Fruit fly (Drosophila melanogaster) whole organism, pupa: Measurements from ENCODE around the gene CG42854.

Source experiments
- CG10348 ChIP-seq: fragments of 200-800 bp; sonication (Bioruptor generic); IDR thresholded peaks from 2 replicates; pipeline ENCODE4 v1.3.6; 2022; ENCODE audit warnings: missing biosample characterization, missing genetic modification characterization
- CG12605 ChIP-seq: fragments of 200-800 bp; sonication (Bioruptor generic); IDR thresholded peaks from 2 replicates; pipeline ENCODE4 v1.3.6; 2022; ENCODE audit warnings: missing biosample characterization, missing genetic modification characterization
- CG13204 ChIP-seq: fragments of 200-800 bp; sonication (Bioruptor generic); optimal IDR thresholded peaks from 2 replicates; lab custom pipeline; 2018; ENCODE audit warnings: missing biosample characterization, mild to moderate bottlenecking, missing genetic modification characterization, moderate library complexity
- CG17806 ChIP-seq: fragments of 200-800 bp; sonication (Bioruptor generic); optimal IDR thresholded peaks from 2 replicates; lab custom pipeline; 2018; ENCODE audit warnings: missing biosample characterization, mild to moderate bottlenecking, missing genetic modification characterization, moderate library complexity
- CG32121 ChIP-seq: fragments of 200-800 bp; sonication (Bioruptor generic); IDR thresholded peaks from 2 replicates; pipeline ENCODE4 v1.3.6; 2022; ENCODE audit warnings: missing biosample characterization, missing genetic modification characterization
- CG34367 ChIP-seq: fragments of 200-800 bp; sonication (Bioruptor generic); optimal IDR thresholded peaks from 2 replicates; lab custom pipeline; 2018; ENCODE audit warnings: missing biosample characterization, mild to moderate bottlenecking, missing genetic modification characterization
- CG8159 ChIP-seq: fragments of 200-800 bp; sonication (Bioruptor generic); optimal IDR thresholded peaks from 3 replicates; lab custom pipeline; 2018; ENCODE audit warnings: missing biosample characterization, mild to moderate bottlenecking, missing genetic modification characterization, moderate library complexity
- EcR ChIP-seq: fragments of 200-800 bp; sonication (Bioruptor generic); optimal IDR thresholded peaks from 3 replicates; lab custom pipeline; 2019; ENCODE audit warnings: missing biosample characterization, missing genetic modification characterization, mild to moderate bottlenecking, moderate library complexity, missing genetic modification reagents
- Ets98B ChIP-seq: fragments of 200-800 bp; sonication (Bioruptor generic); IDR thresholded peaks from 2 replicates; pipeline ENCODE4 v1.3.6; 2022; ENCODE audit warnings: missing biosample characterization, missing genetic modification characterization
- Pif1B ChIP-seq: fragments of 200-800 bp; sonication (Bioruptor generic); optimal IDR thresholded peaks from 3 replicates; lab custom pipeline; 2016; ENCODE audit warnings: missing biosample characterization, missing genetic modification characterization
- rn ChIP-seq: fragments of 200-800 bp; sonication (Bioruptor generic); IDR thresholded peaks from 2 replicates; pipeline ENCODE4 v1.3.6; 2022; ENCODE audit warnings: missing biosample characterization, missing genetic modification characterization

dm6 chrX:17293385-17293784 lies 46.6 kb upstream of the CG42854 start:
- no peak for TF ChIP-seq CG32121
- no peak for TF ChIP-seq CG34367 (tag; lab: Kevin White, UChicago)
- no peak for TF ChIP-seq Ets98B (GFP tag; lab: Robert Waterston, UW)
- TF ChIP-seq CG12605 (GFP tag; lab: Robert Waterston, UW), result no peak
- TF ChIP-seq CG13204 (GFP tag; lab: Kevin White, UChicago), result no peak
- peak; percentile 43 for TF ChIP-seq CG8159 (tag; lab: Kevin White, UChicago)
- TF ChIP-seq Pif1B, result no peak
- no peak for TF ChIP-seq CG10348 (GFP tag; lab: Robert Waterston, UW)
- no peak for TF ChIP-seq rn (GFP tag; lab: Robert Waterston, UW)
- peak; percentile 38 for TF ChIP-seq CG17806 (tag; lab: Kevin White, UChicago)
- no peak for TF ChIP-seq EcR (GFP tag; lab: Kevin White, UChicago)
